Fruit fly (Drosophila melanogaster) whole organism, embryonic: Measurements from ENCODE around the gene wcy.

Experiments used
- BEAF-32 ChIP-seq: fragments of 200-800 bp; sonication (Bioruptor generic); optimal IDR thresholded peaks from 3 replicates; lab custom pipeline; 2017; ENCODE audit warnings: missing biosample characterization, missing genetic modification characterization, mild to moderate bottlenecking, moderate library complexity, missing genetic modification reagents
- CG10979 ChIP-seq: fragments of 200-800 bp; sonication (Bioruptor generic); optimal IDR thresholded peaks from 2 replicates; lab custom pipeline; 2018; ENCODE audit warnings: missing biosample characterization, mild to moderate bottlenecking, missing genetic modification characterization, moderate library complexity
- CG11695 ChIP-seq: fragments of 200-800 bp; sonication (Bioruptor generic); IDR thresholded peaks from 3 replicates; pipeline ENCODE4 v1.3.6; 2022; ENCODE audit warnings: missing biosample characterization, missing genetic modification characterization
- CG11723 ChIP-seq: fragments of 200-800 bp; sonication (Bioruptor generic); optimal IDR thresholded peaks from 2 replicates; lab custom pipeline; 2017; ENCODE audit warnings: missing biosample characterization, mild to moderate bottlenecking, missing genetic modification characterization
- CG13287 ChIP-seq: fragments of 200-800 bp; sonication (Bioruptor generic); IDR thresholded peaks from 2 replicates; pipeline ENCODE4 v1.3.6; 2022; ENCODE audit warnings: missing biosample characterization, missing genetic modification characterization; ENCODE audit not compliant: partially characterized antibody
- CG1647 ChIP-seq: fragments of 200-800 bp; sonication (Bioruptor generic); optimal IDR thresholded peaks from 3 replicates; lab custom pipeline; 2016; ENCODE audit warnings: missing biosample characterization, missing genetic modification characterization
- CG16813 ChIP-seq: fragments of 200-800 bp; sonication (Bioruptor generic); IDR thresholded peaks from 3 replicates; pipeline ENCODE4 v1.3.6; 2022; ENCODE audit warnings: missing biosample characterization, missing genetic modification characterization; ENCODE audit not compliant: partially characterized antibody
- CG17361 ChIP-seq: fragments of 200-800 bp; sonication (Bioruptor generic); IDR thresholded peaks from 3 replicates; pipeline ENCODE4 v1.3.6; 2022; ENCODE audit warnings: missing biosample characterization, missing genetic modification characterization
- CG17829 ChIP-seq: fragments of 200-800 bp; optimal IDR thresholded peaks from 2 replicates; lab custom pipeline; 2019; ENCODE audit warnings: missing biosample characterization, mild to moderate bottlenecking, missing genetic modification characterization, moderate library complexity
- CG18262 ChIP-seq: fragments of 200-800 bp; optimal IDR thresholded peaks from 3 replicates; lab custom pipeline; 2019; ENCODE audit warnings: missing biosample characterization, mild to moderate bottlenecking, missing genetic modification characterization, moderate library complexity
- CG2116 ChIP-seq: fragments of 200-800 bp; sonication (Bioruptor generic); optimal IDR thresholded peaks from 3 replicates; lab custom pipeline; 2018; ENCODE audit warnings: missing biosample characterization, mild to moderate bottlenecking, missing genetic modification characterization
- CG30020 ChIP-seq: fragments of 200-800 bp; optimal IDR thresholded peaks from 2 replicates; lab custom pipeline; 2019; ENCODE audit warnings: missing biosample characterization, mild to moderate bottlenecking, missing genetic modification characterization, moderate library complexity
- CG34224 ChIP-seq: fragments of 200-800 bp; sonication (Bioruptor generic); IDR thresholded peaks from 3 replicates; pipeline ENCODE4 v1.3.6; 2022; ENCODE audit warnings: missing biosample characterization, missing genetic modification characterization; ENCODE audit not compliant: partially characterized antibody
- CG3995 ChIP-seq: fragments of 200-800 bp; sonication (Bioruptor generic); optimal IDR thresholded peaks from 3 replicates; lab custom pipeline; 2016; ENCODE audit warnings: missing biosample characterization, missing genetic modification characterization
- CG42726 ChIP-seq: fragments of 200-800 bp; sonication (Bioruptor generic); IDR thresholded peaks from 2 replicates; pipeline ENCODE4 v1.3.6; 2022; ENCODE audit warnings: missing biosample characterization, missing genetic modification characterization; ENCODE audit not compliant: partially characterized antibody
- CG6689 ChIP-seq: fragments of 200-800 bp; sonication (Bioruptor generic); IDR thresholded peaks from 2 replicates; pipeline ENCODE4 v1.3.6; 2022; ENCODE audit warnings: missing biosample characterization, missing genetic modification characterization
- CG6791 ChIP-seq: fragments of 200-800 bp; sonication (Bioruptor generic); IDR thresholded peaks from 3 replicates; pipeline ENCODE4 v1.3.6; 2022; ENCODE audit warnings: missing biosample characterization, missing genetic modification characterization; ENCODE audit not compliant: partially characterized antibody
- CG8478 ChIP-seq: fragments of >200 bp; optimal IDR thresholded peaks from 2 replicates; lab custom pipeline; 2018
- CG8924 ChIP-seq: fragments of 200-800 bp; optimal IDR thresholded peaks from 3 replicates; lab custom pipeline; 2019; ENCODE audit warnings: missing biosample characterization, mild to moderate bottlenecking, missing genetic modification characterization, moderate library complexity
- Dll ChIP-seq: fragments of 200-800 bp; sonication (Bioruptor generic); IDR thresholded peaks from 4 replicates; pipeline ENCODE4 v1.3.6; 2022; ENCODE audit warnings: missing biosample characterization, missing genetic modification characterization; ENCODE audit not compliant: partially characterized antibody
- Dp ChIP-seq: fragments of 200-800 bp; sonication (Bioruptor generic); optimal IDR thresholded peaks from 2 replicates; lab custom pipeline; 2018; ENCODE audit warnings: missing biosample characterization, mild to moderate bottlenecking, missing genetic modification characterization, moderate library complexity
- E2f2 ChIP-seq: fragments of 200-800 bp; sonication (Bioruptor generic); IDR thresholded peaks from 2 replicates; pipeline ENCODE4 v1.3.6; 2022; ENCODE audit warnings: missing biosample characterization, missing genetic modification characterization
- MESR4 ChIP-seq: fragments of 200-800 bp; sonication (Bioruptor generic); optimal IDR thresholded peaks from 2 replicates; lab custom pipeline; 2018; ENCODE audit warnings: missing biosample characterization, mild to moderate bottlenecking, missing genetic modification characterization, moderate library complexity
- Med ChIP-seq: fragments of 200-800 bp; sonication (Bioruptor generic); peaks from one replicate; lab custom pipeline; 2016; ENCODE audit warnings: missing biosample characterization, missing genetic modification characterization, mild to moderate bottlenecking, inconsistent platforms, moderate library complexity
- Meics ChIP-seq: fragments of 200-800 bp; sonication (Bioruptor generic); optimal IDR thresholded peaks from 2 replicates; lab custom pipeline; 2017; ENCODE audit warnings: missing biosample characterization, mild to moderate bottlenecking, missing genetic modification characterization
- NfI ChIP-seq: fragments of 200-800 bp; sonication (Bioruptor generic); optimal IDR thresholded peaks from 3 replicates; lab custom pipeline; 2018; ENCODE audit warnings: missing biosample characterization, mild to moderate bottlenecking, missing genetic modification characterization, moderate library complexity
- Opbp ChIP-seq: fragments of 200-800 bp; sonication (Bioruptor generic); IDR thresholded peaks from 3 replicates; pipeline ENCODE4 v1.3.6; 2022; ENCODE audit warnings: missing biosample characterization, missing genetic modification characterization; ENCODE audit not compliant: partially characterized antibody
- Ptx1 ChIP-seq: fragments of 200-800 bp; sonication (Bioruptor generic); IDR thresholded peaks from 2 replicates; pipeline ENCODE4 v1.3.6; 2022; ENCODE audit warnings: missing biosample characterization, missing genetic modification characterization
- Sry-β ChIP-seq: fragments of 200-800 bp; sonication (Bioruptor generic); optimal IDR thresholded peaks from 2 replicates; lab custom pipeline; 2018; ENCODE audit warnings: missing biosample characterization, mild to moderate bottlenecking, missing genetic modification characterization, moderate library complexity
- Sry-δ ChIP-seq: fragments of 200-800 bp; sonication (Bioruptor generic); optimal IDR thresholded peaks from 2 replicates; lab custom pipeline; 2016; ENCODE audit warnings: missing biosample characterization, missing genetic modification characterization
- hb ChIP-seq: fragments of 200-800 bp; sonication (Bioruptor generic); IDR thresholded peaks from 3 replicates; pipeline ENCODE4 v1.3.6; 2022; ENCODE audit warnings: missing biosample characterization, missing genetic modification characterization; ENCODE audit not compliant: partially characterized antibody
- hbn ChIP-seq: fragments of 200-800 bp; sonication (Bioruptor generic); IDR thresholded peaks from 2 replicates; pipeline ENCODE4 v1.3.6; 2022; ENCODE audit warnings: missing biosample characterization, missing genetic modification characterization; ENCODE audit not compliant: partially characterized antibody
- hkb ChIP-seq, 2 experiments: fragments of 200-800 bp in 1 of 2; fragments of >200 bp in 1 of 2; sonication (Bioruptor generic) in 1 of 2; IDR thresholded peaks in 1 of 2; optimal IDR thresholded peaks in 1 of 2; 2 replicates each; pipeline versions ENCODE4 v1.3.6 to Lab custom; 2017 to 2022; ENCODE audit warnings: missing biosample characterization in 1 of 2, missing genetic modification characterization in 1 of 2
- jigr1 ChIP-seq: fragments of 200-800 bp; sonication (Bioruptor generic); IDR thresholded peaks from 3 replicates; pipeline ENCODE4 v1.3.6; 2022; ENCODE audit warnings: missing biosample characterization, missing genetic modification characterization
- knrl ChIP-seq: fragments of 200-800 bp; sonication (Bioruptor generic); IDR thresholded peaks from 3 replicates; pipeline ENCODE4 v1.3.6; 2022; ENCODE audit warnings: missing biosample characterization, missing genetic modification characterization; ENCODE audit not compliant: partially characterized antibody
- nau ChIP-seq: fragments of 200-800 bp; sonication (Bioruptor generic); optimal IDR thresholded peaks from 3 replicates; lab custom pipeline; 2017; ENCODE audit warnings: missing biosample characterization, mild to moderate bottlenecking, missing genetic modification characterization, missing genetic modification reagents
- prd ChIP-seq, 3 experiments: fragments of >200 bp in 2 of 3; fragments of 200-800 bp in 1 of 3; sonication (Bioruptor generic) in 1 of 3; optimal IDR thresholded peaks in 2 of 3; IDR thresholded peaks in 1 of 3; 2 replicates in 2 of 3; 3 replicates in 1 of 3; pipeline versions ENCODE4 v1.3.6 to Lab custom; 2017 to 2022; ENCODE audit warnings: missing biosample characterization in 1 of 3, missing genetic modification characterization in 1 of 3
- ranshi ChIP-seq: fragments of 200-800 bp; sonication (Bioruptor generic); IDR thresholded peaks from 2 replicates; pipeline ENCODE4 v1.3.6; 2022; ENCODE audit warnings: missing biosample characterization, missing genetic modification characterization
- row ChIP-seq: fragments of 200-800 bp; sonication (Bioruptor generic); IDR thresholded peaks from 3 replicates; pipeline ENCODE4 v1.3.6; 2022; ENCODE audit warnings: missing biosample characterization, missing genetic modification characterization
- salm ChIP-seq: fragments of 200-800 bp; sonication (Bioruptor generic); optimal IDR thresholded peaks from 2 replicates; lab custom pipeline; 2018; ENCODE audit warnings: missing biosample characterization, mild to moderate bottlenecking, missing genetic modification characterization
- shn ChIP-seq: fragments of 200-800 bp; sonication (Bioruptor generic); optimal IDR thresholded peaks from 3 replicates; lab custom pipeline; 2016; ENCODE audit warnings: missing biosample characterization, missing genetic modification characterization
- sima ChIP-seq: fragments of 200-800 bp; sonication (Bioruptor generic); optimal IDR thresholded peaks from 2 replicates; lab custom pipeline; 2016; ENCODE audit warnings: missing biosample characterization, missing genetic modification characterization
- sna ChIP-seq: fragments of 200-800 bp; sonication (Bioruptor generic); IDR thresholded peaks from 2 replicates; pipeline ENCODE4 v1.3.6; 2022; ENCODE audit warnings: missing biosample characterization, missing genetic modification characterization; ENCODE audit not compliant: partially characterized antibody
- tna ChIP-seq: fragments of 200-800 bp; sonication (Bioruptor generic); IDR thresholded peaks from 2 replicates; pipeline ENCODE4 v1.3.6; 2022; ENCODE audit warnings: missing biosample characterization, missing genetic modification characterization; ENCODE audit not compliant: partially characterized antibody
- unc-4 ChIP-seq: fragments of 200-800 bp; sonication (Bioruptor generic); IDR thresholded peaks from 2 replicates; pipeline ENCODE4 v1.3.6; 2022; ENCODE audit warnings: missing biosample characterization, missing genetic modification characterization; ENCODE audit not compliant: partially characterized antibody

wcy gene

dm6 chrX:17078139-17078977 is 661 bp upstream of the wcy start, which contains the start of gene CG4949 (continued):
- TF ChIP-seq CG13287 (GFP tag; lab: Robert Waterston, UW) (peak; percentile 84), Ptx1 (0 out of 2 replicates have a peak, but pooled peaks have one; percentile 21), CG30020 (tag; lab: Kevin White, UChicago) (peak; percentile 23), Dll (GFP tag; lab: Robert Waterston, UW) (peak; percentile 82), CG17829 (tag; lab: Kevin White, UChicago) (peak; percentile 8), CG11723 (GFP tag; lab: Kevin White, UChicago) (no peak), E2f2 (GFP tag; lab: Robert Waterston, UW) (peak; percentile 17; the same call in 1 of the 2 replicates), CG1647 (GFP tag; lab: Kevin White, UChicago) (no peak), Sry-β (GFP tag; lab: Kevin White, UChicago) (peak; percentile 7), shn (GFP tag; lab: Kevin White, UChicago) (no peak), CG42726 (GFP tag; lab: Robert Waterston, UW) (peak; percentile 85), knrl (GFP tag; lab: Robert Waterston, UW) (peak; percentile 85), CG3995 (peak; percentile 76), CG18262 (tag; lab: Kevin White, UChicago) (peak; percentile 56), hbn (peak; percentile 86), Med (GFP tag; lab: Kevin White, UChicago) (peak; percentile 51), CG17361 (GFP tag; lab: Robert Waterston, UW) (peak; percentile 69; the same call in 2 of the 3 replicates), Meics (GFP tag; lab: Kevin White, UChicago) (peak; percentile 2), hb (GFP tag; lab: Robert Waterston, UW) (peak; percentile 88), CG8924 (peak; percentile 14), CG6791 (GFP tag; lab: Robert Waterston, UW) (peak; percentile 94), hkb (optimal IDR thresholded peaks at IDR 0.05; lab: Kevin White, UChicago) (no peak), hkb (GFP tag; IDR thresholded peaks at IDR 0.05; lab: Robert Waterston, UW) (no peak; the same call in 1 of the 2 replicates), CG2116 (GFP tag; lab: Kevin White, UChicago) (peak; percentile 24), NfI (GFP tag; lab: Kevin White, UChicago) (peak; percentile 13), CG10979 (peak; percentile 12), jigr1 (GFP tag; lab: Robert Waterston, UW) (peak; percentile 13; the same call in 1 of the 3 replicates), sna (GFP tag; lab: Robert Waterston, UW) (peak; percentile 71), CG16813 (GFP tag; lab: Robert Waterston, UW) (peak; percentile 88), prd (optimal IDR thresholded peaks at IDR 0.05; lab: Kevin White, UChicago) (no peak), prd (GFP tag; IDR thresholded peaks at IDR 0.05; lab: Robert Waterston, UW) (peak; percentile 29; the same call in 1 of the 3 replicates), ranshi (GFP tag; lab: Robert Waterston, UW) (0 out of 2 replicates have a peak, but pooled peaks have one; percentile 20), Dp (GFP tag; lab: Kevin White, UChicago) (peak; percentile 29), CG8478 (lab: Kevin White, UChicago) (no peak), salm (no peak), nau (GFP tag; lab: Kevin White, UChicago) (no peak), CG11695 (GFP tag; lab: Robert Waterston, UW) (no peak), Opbp (GFP tag; lab: Robert Waterston, UW) (peak; percentile 91), BEAF-32 (GFP tag; lab: Kevin White, UChicago) (peak; percentile 76), unc-4 (GFP tag; lab: Robert Waterston, UW) (peak; percentile 72), CG6689 (GFP tag; lab: Robert Waterston, UW) (peak; percentile 28), Sry-δ (GFP tag; lab: Kevin White, UChicago) (peak; percentile 74), tna (GFP tag; lab: Robert Waterston, UW) (peak; percentile 90), MESR4 (GFP tag; lab: Kevin White, UChicago) (peak; percentile 23), row (GFP tag; lab: Robert Waterston, UW) (peak; percentile 68), CG34224 (GFP tag; lab: Robert Waterston, UW) (peak; percentile 78), sima (GFP tag; lab: Kevin White, UChicago) (no peak)
